Fruit fly (Drosophila melanogaster): Measurements from ENCODE around the gene CG31115.

Gene CG31115

DNA sequence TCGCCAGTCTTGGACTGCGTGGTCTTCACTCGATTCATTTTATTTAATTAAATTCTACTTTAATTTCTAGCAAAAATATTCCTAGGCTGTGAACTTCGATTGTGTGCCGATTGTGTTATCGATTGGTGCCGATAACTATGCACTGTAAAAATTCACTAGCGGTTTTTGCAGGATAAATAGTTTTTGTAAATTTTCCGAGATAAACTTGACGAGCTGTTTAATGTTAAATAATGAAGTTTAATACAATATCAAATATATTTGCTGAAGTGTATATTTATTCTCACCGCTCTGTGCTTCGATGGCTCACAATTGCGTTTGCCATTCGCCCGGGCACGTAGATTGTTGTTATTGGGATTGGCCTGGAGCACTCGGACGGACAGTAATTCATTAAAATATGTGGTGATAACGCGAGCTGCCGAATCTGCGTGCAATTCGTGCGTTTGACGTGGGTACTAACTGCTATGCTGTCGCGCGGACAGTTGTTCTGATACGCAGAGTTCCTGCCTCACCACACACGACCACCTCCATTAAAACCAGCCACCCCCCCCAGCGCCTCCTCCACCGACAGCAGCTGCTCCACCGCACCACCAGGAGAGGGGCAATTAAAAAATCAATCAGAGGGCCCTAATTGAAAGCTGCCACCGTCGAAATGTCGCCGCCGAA lies 11.7 kb upstream of the CG31115 start, which contains the start of the genes EMC6 and Hr96 (continued):
- TF ChIP-seq btn (GFP tag; optimal IDR thresholded peaks at IDR 0.05) (peak; percentile 81), CG6254 (GFP tag; optimal IDR thresholded peaks at IDR 0.05) (peak; percentile 78), CG2712 (tag; optimal IDR thresholded peaks at IDR 0.05) (peak; percentile 94), toy (GFP tag; IDR thresholded peaks at IDR 0.05) (peak; percentile 78), Hr39 (optimal IDR thresholded peaks at IDR 0.05) (no peak), Sox100B (GFP tag; optimal IDR thresholded peaks at IDR 0.05) (no peak), scrt (GFP tag; optimal IDR thresholded peaks at IDR 0.05) (no peak), CG30431 (GFP tag; optimal IDR thresholded peaks at IDR 0.05) (peak; percentile 89), CG3995 (GFP tag; optimal IDR thresholded peaks at IDR 0.05) (peak; percentile 72), CG9817 (tag; optimal IDR thresholded peaks at IDR 0.05) (peak; percentile 94), chm (GFP tag; IDR thresholded peaks at IDR 0.05) (peak; percentile 95), unc-4 (GFP tag; IDR thresholded peaks at IDR 0.05; ENCODE audit: partially characterized antibody) (peak; percentile 65), dan (GFP tag; IDR thresholded peaks at IDR 0.05) (peak; percentile 65), CG17829 (tag; optimal IDR thresholded peaks at IDR 0.05) (peak; percentile 95), CG6813 (GFP tag; optimal IDR thresholded peaks at IDR 0.05) (peak; percentile 86), ken (GFP tag; IDR thresholded peaks at IDR 0.05) (peak; percentile 96), pzg (GFP tag; optimal IDR thresholded peaks at IDR 0.05) (peak; percentile 88), CG10462 (GFP tag; optimal IDR thresholded peaks at IDR 0.05) (peak; percentile 88), so (GFP tag; IDR thresholded peaks at IDR 0.05) (peak; percentile 93), CG34224 (GFP tag; IDR thresholded peaks at IDR 0.05; ENCODE audit: partially characterized antibody) (peak; percentile 64; the same call in 2 of the 3 replicates), Rfx (GFP tag; IDR thresholded peaks at IDR 0.05) (peak; percentile 97), sim (GFP tag; IDR thresholded peaks at IDR 0.05) (peak; percentile 80), ham (GFP tag; IDR thresholded peaks at IDR 0.05) (peak; percentile 84), Hey (tag; optimal IDR thresholded peaks at IDR 0.05) (peak; percentile 67), ac (GFP tag; optimal IDR thresholded peaks at IDR 0.05) (peak; percentile 77), ewg (GFP tag; optimal IDR thresholded peaks at IDR 0.05) (peak; percentile 89), jing (GFP tag; optimal IDR thresholded peaks at IDR 0.05) (peak; percentile 80), CG13624 (GFP tag; optimal IDR thresholded peaks at IDR 0.05) (peak; percentile 96), D (optimal IDR thresholded peaks at IDR 0.05) (no peak), D (GFP tag; optimal IDR thresholded peaks at IDR 0.05) (peak; percentile 82), lbe (GFP tag; optimal IDR thresholded peaks at IDR 0.05) (peak; percentile 92), CG15479 (GFP tag; optimal IDR thresholded peaks at IDR 0.05) (no peak), TFAM (GFP tag; optimal IDR thresholded peaks at IDR 0.05) (peak; percentile 68), CG14860 (GFP tag; IDR thresholded peaks at IDR 0.05; ENCODE audit: partially characterized antibody) (peak; percentile 64), Dbx (GFP tag; IDR thresholded peaks at IDR 0.05) (peak; percentile 96), Xrp1 (GFP tag; IDR thresholded peaks at IDR 0.05) (peak; percentile 96), CG34422 (GFP tag; IDR thresholded peaks at IDR 0.05) (peak; percentile 89), CTCF (GFP tag; optimal IDR thresholded peaks at IDR 0.05) (peak; percentile 54), CG3847 (GFP tag; IDR thresholded peaks at IDR 0.05) (peak; percentile 95), CG9215 (GFP tag; IDR thresholded peaks at IDR 0.05) (peak; percentile 86), Bdp1 (GFP tag; optimal IDR thresholded peaks at IDR 0.05) (peak; percentile 85), CG5953 (GFP tag; IDR thresholded peaks at IDR 0.05) (peak; percentile 93), Sin3A (optimal IDR thresholded peaks at IDR 0.05) (peak; percentile 70), Trl (optimal IDR thresholded peaks at IDR 0.05) (no peak), Trl (GFP tag; optimal IDR thresholded peaks at IDR 0.05) (peak; percentile 95), Dad (GFP tag; optimal IDR thresholded peaks at IDR 0.05) (peak; percentile 95), CG8359 (GFP tag; optimal IDR thresholded peaks at IDR 0.05; ENCODE audit: borderline replicate concordance) (peak; percentile 57), CG31224 (GFP tag; IDR thresholded peaks at IDR 0.05) (peak; percentile 83), CG12744 (GFP tag; optimal IDR thresholded peaks at IDR 0.05) (peak; percentile 94), CG4820 (GFP tag; optimal IDR thresholded peaks at IDR 0.05) (peak; percentile 91), CG15514 (GFP tag; optimal IDR thresholded peaks at IDR 0.05) (peak; percentile 92), pros (GFP tag; optimal IDR thresholded peaks at IDR 0.05) (no peak)
